Fruit fly (Drosophila melanogaster) whole organism, prepupa: ENCODE data around the gene CG5986.

Source experiments
- CG10669 ChIP-seq: fragments of 200-800 bp; sonication (Bioruptor generic); optimal IDR thresholded peaks from 3 replicates; lab custom pipeline; 2018; ENCODE audit warnings: missing biosample characterization, mild to moderate bottlenecking, missing genetic modification characterization, moderate library complexity
- CG11294 ChIP-seq: fragments of 200-800 bp; sonication (Bioruptor generic); IDR thresholded peaks from 2 replicates; pipeline ENCODE4 v1.3.6; 2022; ENCODE audit warnings: missing biosample characterization, missing genetic modification characterization
- CG11902 ChIP-seq: fragments of 200-800 bp; sonication (Bioruptor generic); optimal IDR thresholded peaks from 3 replicates; lab custom pipeline; 2016; ENCODE audit warnings: missing biosample characterization, missing genetic modification characterization
- CG15336 ChIP-seq: fragments of 200-800 bp; sonication (Bioruptor generic); IDR thresholded peaks from 2 replicates; pipeline ENCODE4 v1.3.6; 2022; ENCODE audit warnings: missing biosample characterization, missing genetic modification characterization
- CG1621 ChIP-seq: fragments of 200-800 bp; sonication (Bioruptor generic); optimal IDR thresholded peaks from 3 replicates; lab custom pipeline; 2018; ENCODE audit warnings: missing biosample characterization, mild to moderate bottlenecking, missing genetic modification characterization
- CG31627 ChIP-seq: fragments of 200-800 bp; sonication (Bioruptor generic); optimal IDR thresholded peaks from 3 replicates; lab custom pipeline; 2016; ENCODE audit warnings: missing biosample characterization, missing genetic modification characterization
- CG32006 ChIP-seq: fragments of 200-800 bp; sonication (Bioruptor generic); optimal IDR thresholded peaks from 3 replicates; lab custom pipeline; 2017; ENCODE audit warnings: missing biosample characterization, mild to moderate bottlenecking, missing genetic modification characterization
- CG3919 ChIP-seq: fragments of 200-800 bp; sonication (Bioruptor generic); optimal IDR thresholded peaks from 3 replicates; lab custom pipeline; 2016; ENCODE audit warnings: missing biosample characterization, missing genetic modification characterization
- CG6163 ChIP-seq: fragments of 200-800 bp; sonication (Bioruptor generic); IDR thresholded peaks from 3 replicates; pipeline ENCODE4 v1.3.6; 2022; ENCODE audit warnings: missing biosample characterization, missing genetic modification characterization
- CG6792 ChIP-seq: fragments of 200-800 bp; sonication (Bioruptor generic); optimal IDR thresholded peaks from 3 replicates; lab custom pipeline; 2016; ENCODE audit warnings: missing biosample characterization, missing genetic modification characterization
- CG6808 ChIP-seq: fragments of 200-800 bp; sonication (Bioruptor generic); optimal IDR thresholded peaks from 3 replicates; lab custom pipeline; 2017; ENCODE audit warnings: missing biosample characterization, missing genetic modification characterization, mild to moderate bottlenecking, moderate library complexity, missing genetic modification reagents
- CG7368 ChIP-seq: fragments of 200-800 bp; sonication (Bioruptor generic); optimal IDR thresholded peaks from 3 replicates; lab custom pipeline; 2016; ENCODE audit warnings: missing biosample characterization, missing genetic modification characterization
- CG8119 ChIP-seq: fragments of 200-800 bp; sonication (Bioruptor generic); IDR thresholded peaks from 3 replicates; pipeline ENCODE4 v1.3.6; 2022; ENCODE audit warnings: missing biosample characterization, missing genetic modification characterization
- Eip75B ChIP-seq: fragments of 200-800 bp; sonication (Bioruptor generic); optimal IDR thresholded peaks from 3 replicates; lab custom pipeline; 2016; ENCODE audit warnings: missing biosample characterization, missing genetic modification characterization
- Eip78C ChIP-seq: fragments of 200-800 bp; sonication (Bioruptor generic); peaks from one replicate; lab custom pipeline; 2016; ENCODE audit warnings: missing biosample characterization, missing genetic modification characterization
- Eip93F ChIP-seq: fragments of 200-800 bp; sonication (Bioruptor generic); optimal IDR thresholded peaks from 2 replicates; lab custom pipeline; 2016; ENCODE audit warnings: missing biosample characterization, mild to moderate bottlenecking, missing genetic modification characterization
- Ets21C ChIP-seq: fragments of 200-800 bp; sonication (Bioruptor generic); optimal IDR thresholded peaks from 3 replicates; lab custom pipeline; 2016; ENCODE audit warnings: missing biosample characterization, missing genetic modification characterization
- Gug ChIP-seq: fragments of 200-800 bp; sonication (Bioruptor generic); IDR thresholded peaks from 2 replicates; pipeline ENCODE4 v1.3.6; 2022; ENCODE audit warnings: missing biosample characterization, missing genetic modification characterization
- Hr4 ChIP-seq: fragments of 200-800 bp; sonication (Bioruptor generic); optimal IDR thresholded peaks from 3 replicates; lab custom pipeline; 2016; ENCODE audit warnings: missing biosample characterization, missing genetic modification characterization
- Lpt ChIP-seq: fragments of 200-800 bp; sonication (Bioruptor generic); optimal IDR thresholded peaks from 3 replicates; lab custom pipeline; 2016; ENCODE audit warnings: missing biosample characterization, missing genetic modification characterization
- Met ChIP-seq: fragments of 200-800 bp; sonication (Bioruptor generic); optimal IDR thresholded peaks from 3 replicates; lab custom pipeline; 2016; ENCODE audit warnings: missing biosample characterization, missing genetic modification characterization
- OdsH ChIP-seq: fragments of 200-800 bp; sonication (Bioruptor generic); optimal IDR thresholded peaks from 3 replicates; lab custom pipeline; 2016; ENCODE audit warnings: missing biosample characterization, missing genetic modification characterization
- Sox15 ChIP-seq: fragments of 200-800 bp; sonication (Bioruptor generic); optimal IDR thresholded peaks from 3 replicates; lab custom pipeline; 2016; ENCODE audit warnings: missing biosample characterization, missing genetic modification characterization
- achi ChIP-seq: fragments of 200-800 bp; sonication (Bioruptor generic); optimal IDR thresholded peaks from 3 replicates; lab custom pipeline; 2016; ENCODE audit warnings: missing biosample characterization, missing genetic modification characterization
- cyc ChIP-seq: fragments of 200-800 bp; sonication (Bioruptor generic); optimal IDR thresholded peaks from 3 replicates; lab custom pipeline; 2016; ENCODE audit warnings: missing biosample characterization, missing genetic modification characterization
- dac ChIP-seq: fragments of 200-800 bp; sonication (Bioruptor generic); optimal IDR thresholded peaks from 2 replicates; lab custom pipeline; 2017; ENCODE audit warnings: missing biosample characterization, mild to moderate bottlenecking, missing genetic modification characterization
- dsx ChIP-seq: fragments of 200-800 bp; optimal IDR thresholded peaks from 3 replicates; lab custom pipeline; 2019; ENCODE audit warnings: missing biosample characterization, mild to moderate bottlenecking, missing genetic modification characterization, moderate library complexity; ENCODE audit not compliant: poor library complexity, severe bottlenecking
- eg ChIP-seq: fragments of 200-800 bp; sonication (Bioruptor generic); IDR thresholded peaks from 3 replicates; pipeline ENCODE4 v1.3.6; 2022; ENCODE audit warnings: missing biosample characterization, missing genetic modification characterization
- fd59A ChIP-seq: fragments of 200-800 bp; sonication (Bioruptor generic); optimal IDR thresholded peaks from 2 replicates; lab custom pipeline; 2017; ENCODE audit warnings: missing biosample characterization, mild to moderate bottlenecking, missing genetic modification characterization, missing genetic modification reagents
- fkh ChIP-seq: fragments of 200-800 bp; sonication (Bioruptor generic); optimal IDR thresholded peaks from 3 replicates; lab custom pipeline; 2017; ENCODE audit warnings: missing biosample characterization, mild to moderate bottlenecking, missing genetic modification characterization, moderate library complexity
- salr ChIP-seq, 2 experiments: fragments of 200-800 bp; sonication (Bioruptor generic); optimal IDR thresholded peaks; 3 replicates each; lab custom pipeline; 2016 to 2018; ENCODE audit warnings: missing biosample characterization in 2 of 2, missing genetic modification characterization in 2 of 2, mild to moderate bottlenecking in 1 of 2
- spab ChIP-seq: fragments of 200-800 bp; sonication (Bioruptor generic); optimal IDR thresholded peaks from 2 replicates; lab custom pipeline; 2017; ENCODE audit warnings: missing biosample characterization, mild to moderate bottlenecking, missing genetic modification characterization, missing genetic modification reagents
- ss ChIP-seq, 2 experiments: fragments of 200-800 bp; sonication (Bioruptor generic); optimal IDR thresholded peaks; 2 replicates in 1 of 2; 3 replicates in 1 of 2; lab custom pipeline; 2017 to 2018; ENCODE audit warnings: mild to moderate bottlenecking in 2 of 2, missing biosample characterization in 2 of 2, missing genetic modification characterization in 2 of 2, moderate library complexity in 1 of 2
- svp ChIP-seq: fragments of 200-800 bp; sonication (Bioruptor generic); peaks from one replicate; lab custom pipeline; 2016; ENCODE audit warnings: missing biosample characterization, missing genetic modification characterization
- vri ChIP-seq: fragments of 200-800 bp; sonication (Bioruptor generic); optimal IDR thresholded peaks from 3 replicates; lab custom pipeline; 2016; ENCODE audit warnings: missing biosample characterization, mild to moderate bottlenecking, missing genetic modification characterization

Gene CG5986

DNA sequence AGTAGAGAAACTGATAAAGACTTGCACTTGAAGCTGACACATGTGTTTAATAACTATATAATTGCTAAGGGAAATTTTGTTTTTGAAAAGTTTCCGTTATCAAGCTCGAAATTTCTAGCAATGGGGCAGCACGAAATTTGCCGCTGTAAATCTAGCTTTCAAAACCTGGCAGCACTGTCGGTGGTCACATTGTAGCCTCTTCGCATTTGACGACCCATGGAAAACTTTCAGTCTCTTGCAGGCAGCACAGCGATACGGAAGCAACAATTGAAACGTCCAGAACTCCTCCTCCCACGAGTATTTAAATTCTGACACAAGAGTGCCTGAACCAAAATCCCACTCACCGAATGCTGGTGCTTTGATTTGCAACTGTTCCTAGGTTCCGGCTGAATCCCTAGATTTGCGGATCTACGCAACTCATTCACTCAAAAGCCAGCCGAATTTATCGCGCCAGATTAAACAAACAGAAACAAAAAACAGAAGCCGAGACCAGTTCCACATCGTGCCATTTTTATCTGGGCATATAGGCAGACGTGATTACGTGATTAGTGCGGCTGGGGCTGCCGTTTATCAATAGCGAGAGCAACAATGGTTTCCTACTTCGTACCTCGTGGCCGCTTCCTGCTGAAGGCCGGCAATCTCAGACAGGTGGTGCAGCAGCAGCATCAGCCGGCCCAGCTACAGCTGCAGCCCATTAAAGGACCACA, 4.0 kb downstream of the CG5986 start:
- peak; percentile 24 for TF ChIP-seq fkh
- TF ChIP-seq Hr4 (GFP tag; lab: Kevin White, UChicago): no peak
- no peak for TF ChIP-seq Eip75B (GFP tag; lab: Kevin White, UChicago)
- TF ChIP-seq fd59A (GFP tag; lab: Kevin White, UChicago): no peak
- peak in 1 of 2 experiments; percentile 47 for TF ChIP-seq ss (GFP tag; optimal IDR thresholded peaks at IDR 0.05; lab: Kevin White, UChicago)
- peak; percentile 88 for TF ChIP-seq svp (GFP tag; lab: Kevin White, UChicago)
- peak; percentile 77 for TF ChIP-seq dsx (GFP tag; lab: Kevin White, UChicago)
- no peak for TF ChIP-seq Sox15 (GFP tag; lab: Kevin White, UChicago)
- TF ChIP-seq CG6163 (GFP tag; lab: Robert Waterston, UW): peak; percentile 52; the same call in 2 of the 3 replicates
- peak; percentile 65 for TF ChIP-seq CG6808 (GFP tag; lab: Kevin White, UChicago)
- no peak for TF ChIP-seq CG6792 (GFP tag; lab: Kevin White, UChicago)
- peak; percentile 36; the same call in 1 of the 3 replicates for TF ChIP-seq eg (GFP tag; lab: Robert Waterston, UW)
- peak; percentile 22 for TF ChIP-seq vri
- no peak for TF ChIP-seq Gug (GFP tag; lab: Robert Waterston, UW)
- no peak for TF ChIP-seq salr (GFP tag; optimal IDR thresholded peaks at IDR 0.05; lab: Kevin White, UChicago)
- no peak for TF ChIP-seq Eip78C (GFP tag; lab: Kevin White, UChicago)
- no peak for TF ChIP-seq Lpt
- no peak for TF ChIP-seq CG11902 (GFP tag; lab: Kevin White, UChicago)
- TF ChIP-seq CG8119 (GFP tag; lab: Robert Waterston, UW): 0 out of 3 replicates have a peak, but pooled peaks have one; percentile 21
- TF ChIP-seq, all 60 proteins: peak for 9

DNA sequence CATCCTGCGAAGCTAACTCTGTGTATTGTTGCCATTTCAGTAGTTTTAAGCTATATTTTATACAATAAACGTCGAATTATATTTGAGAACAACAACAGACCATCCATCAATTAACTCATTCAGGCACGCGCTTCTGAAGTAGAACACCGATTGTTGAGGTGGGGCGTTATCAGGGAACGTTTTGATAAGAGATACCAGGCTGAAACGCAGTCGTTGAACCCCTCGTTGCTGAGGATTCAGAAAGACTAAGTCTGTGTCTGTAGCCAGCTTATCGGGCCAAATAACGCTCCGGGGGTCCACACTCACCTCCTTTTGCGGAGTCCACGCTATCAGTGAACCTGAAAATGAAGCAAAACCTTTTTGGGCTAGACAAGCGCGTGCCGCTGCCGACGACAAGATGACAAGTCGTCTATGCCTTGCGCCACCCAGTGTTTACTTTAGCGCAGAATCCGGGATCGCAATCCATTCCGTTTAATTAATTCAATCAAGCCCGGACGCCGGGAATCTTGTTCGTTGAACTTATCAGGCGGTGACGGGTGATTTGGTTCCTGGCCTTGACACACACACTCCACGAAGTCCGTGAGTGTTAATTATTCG, 6.0 kb downstream of the CG5986 start:
- peak; percentile 99 for TF ChIP-seq svp (GFP tag; lab: Kevin White, UChicago)
- TF ChIP-seq vri: peak; percentile 55
- peak; percentile 55 for TF ChIP-seq Eip93F (GFP tag; lab: Kevin White, UChicago)
- TF ChIP-seq CG11294 (GFP tag; lab: Robert Waterston, UW): no peak

DNA sequence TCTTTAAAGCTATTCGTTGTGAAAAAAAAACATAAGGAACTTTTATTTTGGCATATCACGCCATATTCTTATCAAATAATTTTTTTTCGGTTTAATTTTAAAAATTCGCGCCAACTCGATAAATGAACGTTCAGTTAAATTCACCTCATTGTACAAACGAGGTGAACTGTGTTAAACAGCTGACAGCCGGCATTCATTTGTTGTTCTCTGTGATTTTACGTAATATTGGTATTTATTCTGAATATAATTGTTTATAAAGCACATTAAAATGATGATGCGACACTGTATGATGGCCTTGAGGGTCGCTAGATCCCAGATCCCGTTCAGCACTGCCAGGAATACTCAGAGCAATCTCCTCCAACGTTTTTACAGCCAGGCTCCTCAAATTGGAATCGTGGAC, 6.6 kb downstream of the CG5986 start, which contains the start of gene CG6000:
CG6000 (plus strand) TSS at position 165 of the 400 bp plus-strand sequence.
- TF ChIP-seq CG11902 (GFP tag; lab: Kevin White, UChicago) (no peak), svp (GFP tag; lab: Kevin White, UChicago) (no peak), CG7368 (GFP tag; lab: Kevin White, UChicago) (no peak), CG15336 (GFP tag; lab: Robert Waterston, UW) (no peak), CG32006 (GFP tag; lab: Kevin White, UChicago) (no peak), Met (no peak), CG3919 (GFP tag; lab: Kevin White, UChicago) (no peak), dac (no peak), cyc (GFP tag; lab: Kevin White, UChicago) (no peak), spab (no peak), CG31627 (GFP tag; lab: Kevin White, UChicago) (no peak), CG6808 (GFP tag; lab: Kevin White, UChicago) (no peak), CG10669 (no peak), Ets21C (GFP tag; lab: Kevin White, UChicago) (no peak), OdsH (no peak), achi (GFP tag; lab: Kevin White, UChicago) (no peak), CG8119 (GFP tag; lab: Robert Waterston, UW) (no peak), CG1621 (tag; lab: Kevin White, UChicago) (no peak), fd59A (GFP tag; lab: Kevin White, UChicago) (no peak), eg (GFP tag; lab: Robert Waterston, UW) (no peak)
